Worm (Caenorhabditis elegans) whole organism, late embryonic: ENCODE results near the gene acdh-11.

ENCODE experiments used
- mec-3 ChIP-seq: sonication (generic microtip); optimal IDR thresholded peaks from 2 replicates; lab custom pipeline; 2016; ENCODE audit warnings: borderline replicate concordance, missing genetic modification characterization, missing compliant biosample characterization
- nhr-232 ChIP-seq: sonication (generic microtip); optimal IDR thresholded peaks from 2 replicates; lab custom pipeline; 2016; ENCODE audit warnings: missing genetic modification characterization, missing compliant biosample characterization
- unc-55 ChIP-seq: sonication (generic microtip); optimal IDR thresholded peaks from 2 replicates; lab custom pipeline; 2017; ENCODE audit warnings: missing biosample characterization, missing genetic modification reagents, missing genetic modification characterization

ce11 chrIII:10561904-10562303 is 4.2 kb upstream of the acdh-11 start, which contains the start of gene Y45F3A.1:
- TF ChIP-seq nhr-232 (tag; lab: Kevin White, UChicago) (no peak), unc-55 (GFP tag; lab: Kevin White, UChicago) (no peak), mec-3 (no peak)
